Worm (Caenorhabditis elegans) whole organism, late embryonic: ENCODE data around the gene ZK899.6.

Experiments
- F13H6.1 ChIP-seq: sonication (generic microtip); optimal IDR thresholded peaks from 2 replicates; lab custom pipeline; 2016; ENCODE audit warnings: missing genetic modification characterization, missing compliant biosample characterization
- ceh-18 ChIP-seq: sonication (generic microtip); optimal IDR thresholded peaks from 2 replicates; lab custom pipeline; 2016; ENCODE audit warnings: missing genetic modification characterization, missing compliant biosample characterization
- ceh-2 ChIP-seq: sonication (generic microtip); optimal IDR thresholded peaks from 2 replicates; lab custom pipeline; 2016; ENCODE audit warnings: missing genotype, missing genetic modification characterization, missing compliant biosample characterization
- ceh-22 ChIP-seq: sonication (generic microtip); optimal IDR thresholded peaks from 2 replicates; lab custom pipeline; 2017; ENCODE audit warnings: missing biosample characterization, missing genetic modification characterization
- ceh-31 ChIP-seq: sonication (generic microtip); optimal IDR thresholded peaks from 2 replicates; lab custom pipeline; 2016; ENCODE audit warnings: missing genetic modification characterization, missing compliant biosample characterization
- ceh-9 ChIP-seq: sonication (generic microtip); optimal IDR thresholded peaks from 2 replicates; lab custom pipeline; 2016; ENCODE audit warnings: mild to moderate bottlenecking, missing genetic modification characterization, inconsistent platforms, missing compliant biosample characterization
- fax-1 ChIP-seq: sonication (generic microtip); optimal IDR thresholded peaks from 2 replicates; lab custom pipeline; 2016; ENCODE audit warnings: missing genotype, missing genetic modification characterization, missing compliant biosample characterization
- hlh-13 ChIP-seq: fragments of 200-800 bp; sonication (Bioruptor generic); optimal IDR thresholded peaks from 2 replicates; lab custom pipeline; 2018; ENCODE audit warnings: mild to moderate bottlenecking, missing genetic modification characterization, missing compliant biosample characterization
- hlh-6 ChIP-seq: sonication (generic microtip); optimal IDR thresholded peaks from 2 replicates; lab custom pipeline; 2016; ENCODE audit warnings: missing genotype, missing genetic modification characterization, missing compliant biosample characterization
- lin-11 ChIP-seq: fragments of 200-800 bp; sonication (Bioruptor generic); optimal IDR thresholded peaks from 2 replicates; lab custom pipeline; 2018; ENCODE audit warnings: mild to moderate bottlenecking, missing genetic modification characterization, missing compliant biosample characterization
- nhr-232 ChIP-seq: sonication (generic microtip); optimal IDR thresholded peaks from 2 replicates; lab custom pipeline; 2016; ENCODE audit warnings: missing genetic modification characterization, missing compliant biosample characterization
- odd-2 ChIP-seq: sonication (generic microtip); optimal IDR thresholded peaks from 2 replicates; lab custom pipeline; 2017; ENCODE audit warnings: antibody characterized with exemption, mild to moderate bottlenecking, missing genetic modification characterization, missing compliant biosample characterization
- pax-1 ChIP-seq: fragments of 150-350 bp; optimal IDR thresholded peaks from 2 replicates; lab custom pipeline; 2014; ENCODE audit warnings: missing biosample characterization, missing genetic modification characterization
- pha-4 ChIP-seq: fragments of 150-350 bp; optimal IDR thresholded peaks from 2 replicates; lab custom pipeline; 2018; ENCODE audit warnings: missing biosample characterization, missing genetic modification reagents, missing genetic modification characterization
- pqm-1 ChIP-seq: sonication (generic microtip); optimal IDR thresholded peaks from 2 replicates; lab custom pipeline; 2016; ENCODE audit warnings: missing genetic modification characterization, missing compliant biosample characterization
- pros-1 ChIP-seq: fragments of 150-350 bp; optimal IDR thresholded peaks from 2 replicates; lab custom pipeline; 2014; ENCODE audit warnings: missing biosample characterization, missing genetic modification reagents, missing genetic modification characterization
- sox-2 ChIP-seq: fragments of 200-800 bp; sonication (Bioruptor generic); IDR thresholded peaks from 2 replicates; pipeline ENCODE4 v1.3.6; 2022; ENCODE audit warnings: missing genetic modification reagents, missing genetic modification characterization, missing compliant biosample characterization
- tbx-7 ChIP-seq: sonication (generic microtip); optimal IDR thresholded peaks from 2 replicates; lab custom pipeline; 2016; ENCODE audit warnings: missing genotype, missing genetic modification characterization, missing compliant biosample characterization
- ttx-3 ChIP-seq: sonication (generic microtip); optimal IDR thresholded peaks from 2 replicates; lab custom pipeline; 2016; ENCODE audit warnings: missing genetic modification reagents, missing genetic modification characterization, missing compliant biosample characterization
- unc-3 ChIP-seq, 2 experiments: fragments of 200-800 bp in 1 of 2; sonication (Bioruptor generic) in 1 of 2; sonication (generic microtip) in 1 of 2; conservative IDR thresholded peaks in 1 of 2; optimal IDR thresholded peaks in 1 of 2; 2 replicates each; pipeline versions ENCODE4 v1.3.6 to Lab custom; 2016 to 2022; ENCODE audit warnings: missing compliant biosample characterization in 2 of 2, missing genetic modification characterization in 2 of 2, missing genetic modification reagents in 1 of 2
- ztf-16 ChIP-seq: sonication (generic microtip); optimal IDR thresholded peaks from 2 replicates; lab custom pipeline; 2017; ENCODE audit warnings: missing genetic modification characterization, missing compliant biosample characterization

Gene ZK899.6

DNA sequence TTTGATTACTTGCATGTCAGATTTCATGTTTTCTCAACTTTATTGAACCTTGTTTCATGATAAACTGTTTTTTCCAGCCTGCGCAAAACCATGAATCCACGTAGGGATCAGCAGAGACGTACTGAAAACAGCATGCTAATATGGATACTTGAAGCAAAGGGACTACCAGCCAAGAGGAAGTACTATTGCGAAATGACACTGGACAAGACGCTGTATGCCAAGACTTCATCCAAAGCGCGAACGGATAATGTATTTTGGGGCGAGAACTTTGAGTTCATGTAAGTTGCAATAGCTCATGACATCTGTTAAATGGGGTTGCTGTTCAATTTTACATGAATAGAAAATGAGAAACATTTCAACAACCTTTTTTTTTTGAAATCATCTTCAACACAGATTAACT lies 47.3 kb downstream of the ZK899.6 start:
- TF ChIP-seq unc-3 (GFP tag; conservative IDR thresholded peaks at IDR 0.05; lab: Robert Waterston, UW) (no peak), unc-3 (tag; optimal IDR thresholded peaks at IDR 0.05; lab: Kevin White, UChicago) (no peak), pros-1 (tag; lab: Kevin White, UChicago) (no peak), pqm-1 (tag; lab: Kevin White, UChicago) (no peak), lin-11 (tag; lab: Kevin White, UChicago) (no peak), ceh-22 (tag; lab: Kevin White, UChicago) (no peak), sox-2 (GFP tag; lab: Robert Waterston, UW) (no peak), F13H6.1 (tag; lab: Kevin White, UChicago) (no peak), hlh-13 (GFP tag; lab: Kevin White, UChicago) (no peak), ceh-2 (tag; lab: Kevin White, UChicago) (no peak), ceh-9 (tag; lab: Kevin White, UChicago) (no peak), tbx-7 (tag; lab: Kevin White, UChicago) (no peak), pha-4 (tag; lab: Kevin White, UChicago) (no peak), ttx-3 (tag; lab: Kevin White, UChicago) (no peak), pax-1 (tag; lab: Kevin White, UChicago) (no peak), fax-1 (no peak), odd-2 (tag; lab: Kevin White, UChicago) (no peak), ceh-31 (tag; lab: Kevin White, UChicago) (no peak)

DNA sequence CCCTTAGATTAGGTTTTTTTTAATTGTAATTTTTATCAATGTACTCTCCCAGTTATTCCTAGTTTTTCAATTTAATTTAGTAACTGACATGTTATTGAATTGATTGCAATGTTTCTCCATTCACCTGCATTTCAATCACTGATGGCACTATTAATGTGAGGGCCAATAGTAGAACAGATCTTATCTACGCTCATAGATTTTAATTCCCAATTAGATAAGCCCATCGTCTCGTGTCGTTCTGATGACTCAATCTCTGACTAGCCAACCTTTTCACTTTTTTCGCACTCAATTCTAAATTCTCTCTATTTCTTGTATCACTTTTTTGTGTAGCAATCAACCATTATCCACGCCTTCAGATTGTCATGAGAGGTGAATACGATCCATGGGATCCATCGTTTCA lies 49.3 kb downstream of the ZK899.6 start:
- TF ChIP-seq ceh-31 (tag; lab: Kevin White, UChicago) (no peak), ceh-18 (tag; lab: Kevin White, UChicago) (no peak), hlh-6 (tag; lab: Kevin White, UChicago) (no peak), ztf-16 (tag; lab: Kevin White, UChicago) (no peak), tbx-7 (tag; lab: Kevin White, UChicago) (no peak), nhr-232 (no peak)
